Worm (Caenorhabditis elegans): ENCODE data around the gene mlt-3.
A peak's percentile ranks its signal among the peaks of the same experiment; 100 is the strongest.

Gene mlt-3

ce11 chrIV:12227012-12227411 lies at the start of gene mlt-3:
Gene mlt-3 (minus strand): TSS chrIV:12227112.
- TF ChIP-seq ref-1 (GFP tag; conservative IDR thresholded peaks at IDR 0.05) (no peak), T22C8.4 (GFP tag; IDR thresholded peaks at IDR 0.05) (no peak), ztf-23 (GFP tag; IDR thresholded peaks at IDR 0.05) (no peak)

DNA sequence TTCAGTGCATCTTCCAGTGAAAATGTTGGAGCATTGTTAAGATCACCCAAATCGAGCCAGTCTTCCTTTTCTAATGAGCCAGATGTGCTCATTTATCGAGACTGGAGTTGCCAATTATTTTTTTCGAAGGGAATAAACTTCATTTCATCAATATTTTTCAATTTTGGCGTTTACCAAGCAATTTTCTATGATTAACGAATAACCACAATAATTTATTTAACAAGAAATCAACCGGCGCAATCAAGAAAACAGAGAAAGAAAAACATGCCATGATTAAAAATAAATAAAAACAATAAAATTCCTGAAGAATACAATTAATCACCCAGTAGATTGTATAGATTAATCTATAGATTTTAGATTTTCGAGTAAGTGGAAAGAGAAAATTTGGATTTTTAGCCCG lies 49.0 kb upstream of the mlt-3 start, which contains the start of gene vps-8:
TSS of gene vps-8 (minus strand) at position 101 of the 400 bp plus-strand sequence.
- TF ChIP-seq cog-1 (tag; optimal IDR thresholded peaks at IDR 0.05), result no peak
- no peak for TF ChIP-seq ref-1 (GFP tag; conservative IDR thresholded peaks at IDR 0.05)
- no peak for TF ChIP-seq ztf-29 (GFP tag; IDR thresholded peaks at IDR 0.05)
- no peak for TF ChIP-seq tab-1 (GFP tag; IDR thresholded peaks at IDR 0.05)

ce11 chrIV:12274365-12274764 lies 47.5 kb upstream of the mlt-3 start:
- TF ChIP-seq T22C8.4 (GFP tag; IDR thresholded peaks at IDR 0.05) (no peak), ref-1 (GFP tag; conservative IDR thresholded peaks at IDR 0.05) (no peak), klf-2 (GFP tag; conservative IDR thresholded peaks at IDR 0.05) (no peak), cog-1 (tag; optimal IDR thresholded peaks at IDR 0.05) (no peak), tab-1 (GFP tag; IDR thresholded peaks at IDR 0.05) (no peak), flt-1 (GFP tag; IDR thresholded peaks at IDR 0.05) (no peak), ztf-23 (GFP tag; IDR thresholded peaks at IDR 0.05) (no peak), ztf-29 (GFP tag; IDR thresholded peaks at IDR 0.05) (no peak), med-1 (GFP tag; optimal IDR thresholded peaks at IDR 0.05; ENCODE audit: insufficient read depth) (no peak)

DNA sequence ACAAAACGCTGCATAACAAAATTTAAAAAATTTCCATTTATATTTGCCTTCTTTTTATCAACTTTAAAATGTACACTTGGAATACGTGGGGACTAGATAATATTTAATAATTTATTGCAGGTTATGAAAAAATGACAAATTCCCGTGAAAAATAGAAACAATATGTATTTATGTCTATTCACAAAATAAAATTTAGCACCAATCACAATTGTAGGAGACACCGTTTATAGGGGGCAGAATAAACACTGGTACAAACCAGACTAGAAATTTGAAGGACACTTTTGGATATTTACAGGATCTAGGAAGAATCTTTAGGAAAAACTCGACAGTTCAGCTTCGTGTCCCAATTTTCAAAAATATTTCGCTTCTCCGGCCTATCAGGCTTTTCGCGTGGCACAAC lies 43.5 kb upstream of the mlt-3 start, which contains the start of gene C42C1.3:
TSS of gene C42C1.3 (minus strand) at position 101 of the 400 bp plus-strand sequence.
- TF ChIP-seq med-1 (GFP tag; optimal IDR thresholded peaks at IDR 0.05; ENCODE audit: insufficient read depth), result no peak
- no peak for TF ChIP-seq ztf-29 (GFP tag; IDR thresholded peaks at IDR 0.05)
- TF ChIP-seq klf-2 (GFP tag; conservative IDR thresholded peaks at IDR 0.05), result no peak
- TF ChIP-seq T22C8.4 (GFP tag; IDR thresholded peaks at IDR 0.05), result no peak
- TF ChIP-seq tab-1 (GFP tag; IDR thresholded peaks at IDR 0.05), result no peak
- TF ChIP-seq ztf-23 (GFP tag; IDR thresholded peaks at IDR 0.05), result no peak

DNA sequence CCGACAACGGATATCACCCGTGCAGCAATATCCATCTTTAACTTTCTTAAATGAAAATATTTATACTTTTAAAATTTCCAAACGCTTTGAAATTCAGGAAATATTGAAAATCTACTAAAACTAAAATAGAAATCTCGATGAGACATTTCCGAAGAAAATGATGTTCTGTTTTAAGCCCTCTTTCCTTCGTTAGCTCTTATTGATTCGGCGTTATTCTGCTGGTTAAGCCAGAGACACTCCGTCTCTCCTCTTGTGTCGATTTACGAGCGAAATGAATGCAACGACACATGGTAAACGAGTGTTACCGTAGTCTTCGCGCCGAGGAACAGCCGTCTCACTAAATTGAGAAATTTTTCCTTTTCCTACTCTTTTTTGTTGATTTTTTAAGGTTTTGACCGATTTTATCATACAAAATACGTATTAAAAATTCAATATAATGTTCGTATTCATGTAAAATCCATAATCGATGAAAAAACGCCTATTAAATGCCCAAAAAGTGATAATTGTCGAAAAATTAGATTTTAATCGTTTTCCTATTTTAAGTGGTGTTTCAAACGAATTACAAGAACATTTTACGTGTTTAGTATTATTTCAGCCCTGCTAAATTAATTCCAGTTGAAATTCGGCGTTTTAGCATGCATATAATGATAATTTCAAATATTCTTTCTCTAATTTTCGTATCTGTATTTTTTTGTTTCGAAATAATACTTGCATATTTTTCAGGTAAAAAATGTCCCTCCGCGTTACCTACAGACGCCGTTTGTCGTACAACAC lies 41.5 kb upstream of the mlt-3 start, which contains the start of the genes ppm-1.H and rpl-34:
TSS of gene ppm-1.H (minus strand) at position 51 of the 774 bp plus-strand sequence.
TSS of gene rpl-34 (plus strand) at position 724 of the 774 bp plus-strand sequence.
- TF ChIP-seq T22C8.4 (GFP tag; IDR thresholded peaks at IDR 0.05), result 0 out of 2 replicates have a peak, but pooled peaks have one; percentile 20
- TF ChIP-seq cog-1 (tag; optimal IDR thresholded peaks at IDR 0.05), result peak; percentile 37
- peak; percentile 53; the same call in 1 of the 2 replicates for TF ChIP-seq ztf-29 (GFP tag; IDR thresholded peaks at IDR 0.05)
- no peak for TF ChIP-seq tab-1 (GFP tag; IDR thresholded peaks at IDR 0.05)
- TF ChIP-seq flt-1 (GFP tag; IDR thresholded peaks at IDR 0.05), result no peak; the same call in none of the 2 replicates
- TF ChIP-seq ztf-23 (GFP tag; IDR thresholded peaks at IDR 0.05), result peak; percentile 61; the same call in 1 of the 2 replicates

DNA sequence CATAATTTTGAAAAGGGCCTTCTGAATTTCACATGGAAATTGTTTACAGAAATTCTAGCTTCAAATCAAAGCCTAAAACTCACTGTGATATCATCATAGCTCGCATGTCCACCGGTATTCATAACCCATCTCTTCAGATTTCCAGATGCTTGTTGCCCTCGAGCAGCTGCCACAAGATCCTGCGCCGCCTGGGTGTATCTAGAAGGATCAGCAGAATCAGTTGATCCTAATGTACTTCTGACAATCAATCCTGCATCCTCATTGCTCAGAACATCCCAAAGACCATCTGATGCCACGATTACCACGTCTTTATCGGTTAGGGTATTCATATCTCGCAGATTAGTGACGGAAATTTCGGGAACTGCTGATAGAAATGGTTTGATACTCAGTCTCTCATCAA lies 39.0 kb upstream of the mlt-3 start:
- TF ChIP-seq cog-1 (tag; optimal IDR thresholded peaks at IDR 0.05), result no peak
- TF ChIP-seq ztf-29 (GFP tag; IDR thresholded peaks at IDR 0.05), result no peak
- no peak for TF ChIP-seq klf-2 (GFP tag; conservative IDR thresholded peaks at IDR 0.05)
- TF ChIP-seq flt-1 (GFP tag; IDR thresholded peaks at IDR 0.05), result no peak
- no peak for TF ChIP-seq ref-1 (GFP tag; conservative IDR thresholded peaks at IDR 0.05)
- no peak for TF ChIP-seq T22C8.4 (GFP tag; IDR thresholded peaks at IDR 0.05)
- TF ChIP-seq med-1 (GFP tag; optimal IDR thresholded peaks at IDR 0.05; ENCODE audit: insufficient read depth), result no peak
- no peak for TF ChIP-seq ztf-23 (GFP tag; IDR thresholded peaks at IDR 0.05)
- TF ChIP-seq tab-1 (GFP tag; IDR thresholded peaks at IDR 0.05), result no peak

- no peak for TF ChIP-seq ztf-23 (GFP tag; IDR thresholded peaks at IDR 0.05)
- TF ChIP-seq flt-1 (GFP tag; IDR thresholded peaks at IDR 0.05), result no peak
- no peak for TF ChIP-seq ztf-29 (GFP tag; IDR thresholded peaks at IDR 0.05)
- no peak for TF ChIP-seq cog-1 (tag; optimal IDR thresholded peaks at IDR 0.05)
- TF ChIP-seq med-1 (GFP tag; optimal IDR thresholded peaks at IDR 0.05; ENCODE audit: insufficient read depth), result no peak
- no peak for TF ChIP-seq tab-1 (GFP tag; IDR thresholded peaks at IDR 0.05)
- no peak for TF ChIP-seq ref-1 (GFP tag; conservative IDR thresholded peaks at IDR 0.05)
- no peak for TF ChIP-seq T22C8.4 (GFP tag; IDR thresholded peaks at IDR 0.05)
- TF ChIP-seq klf-2 (GFP tag; conservative IDR thresholded peaks at IDR 0.05), result no peak
Measured at ce11 chrIV:12261353-12261752, 34.4 kb upstream of the mlt-3 start, which contains the start of gene sre-14. Gene sre-14 (minus strand): TSS chrIV:12261453.

ce11 chrIV:12259161-12259870 lies 32.4 kb upstream of the mlt-3 start, which contains the start of gene Y39C12A.9:
Gene Y39C12A.9 (minus strand): TSS chrIV:12259211.
- TF ChIP-seq med-1 (GFP tag; optimal IDR thresholded peaks at IDR 0.05; ENCODE audit: insufficient read depth) (no peak), ztf-23 (GFP tag; IDR thresholded peaks at IDR 0.05) (no peak), ztf-29 (GFP tag; IDR thresholded peaks at IDR 0.05) (no peak), T22C8.4 (GFP tag; IDR thresholded peaks at IDR 0.05) (no peak), flt-1 (GFP tag; IDR thresholded peaks at IDR 0.05) (no peak), klf-2 (GFP tag; conservative IDR thresholded peaks at IDR 0.05) (no peak), tab-1 (GFP tag; IDR thresholded peaks at IDR 0.05) (no peak), ref-1 (GFP tag; conservative IDR thresholded peaks at IDR 0.05) (no peak), cog-1 (tag; optimal IDR thresholded peaks at IDR 0.05) (no peak)

DNA sequence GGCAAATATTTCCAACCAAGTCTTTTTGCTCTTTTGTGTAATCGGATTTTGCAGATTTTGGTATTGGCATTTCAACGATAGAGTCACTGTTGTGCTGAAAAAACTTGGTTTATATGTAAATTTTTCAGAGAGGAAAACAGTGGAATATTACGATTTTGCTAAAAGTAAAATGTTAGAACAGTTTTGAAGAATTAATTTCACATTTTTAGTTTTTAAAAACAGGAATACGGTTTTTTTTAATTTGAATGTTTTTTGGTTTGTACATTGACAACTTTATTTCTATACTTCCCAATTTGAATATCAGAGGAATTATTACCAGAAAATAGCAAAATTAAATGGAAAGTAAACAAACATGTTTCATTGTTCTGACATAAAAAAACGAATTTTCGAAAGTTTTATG lies 25.7 kb upstream of the mlt-3 start, which contains the start of gene dnj-26:
TSS of gene dnj-26 (minus strand) at position 101 of the 400 bp plus-strand sequence.
- TF ChIP-seq tab-1 (GFP tag; IDR thresholded peaks at IDR 0.05) (no peak), flt-1 (GFP tag; IDR thresholded peaks at IDR 0.05) (no peak), med-1 (GFP tag; optimal IDR thresholded peaks at IDR 0.05; ENCODE audit: insufficient read depth) (no peak), ztf-23 (GFP tag; IDR thresholded peaks at IDR 0.05) (no peak), T22C8.4 (GFP tag; IDR thresholded peaks at IDR 0.05) (no peak), klf-2 (GFP tag; conservative IDR thresholded peaks at IDR 0.05) (no peak), ref-1 (GFP tag; conservative IDR thresholded peaks at IDR 0.05) (no peak), cog-1 (tag; optimal IDR thresholded peaks at IDR 0.05) (no peak), ztf-29 (GFP tag; IDR thresholded peaks at IDR 0.05) (no peak)

All from whole organism, midembryonic.